Worm (Caenorhabditis elegans): ENCODE measurements around the gene plpr-1.

DNA sequence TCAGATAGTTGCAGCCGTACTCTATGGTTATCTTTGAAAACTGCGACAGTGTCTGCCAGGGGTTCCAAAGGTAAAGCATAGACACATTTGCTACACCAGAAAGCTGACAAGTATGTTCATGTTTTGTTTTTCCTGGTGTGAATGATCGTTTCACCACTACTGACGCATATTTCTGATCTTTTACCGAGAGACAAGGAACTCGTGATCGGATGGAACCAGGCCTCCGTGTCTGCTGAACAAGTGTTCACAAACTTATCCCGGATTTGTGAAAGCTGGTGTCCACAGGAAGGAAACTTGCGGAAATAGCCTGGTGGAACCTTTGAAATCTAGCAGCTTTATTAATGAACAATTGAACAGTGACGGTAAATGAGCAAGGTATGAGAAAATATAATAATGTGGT lies 37.7 kb downstream of the plpr-1 start:
- TF ChIP-seq ama-1 (optimal IDR thresholded peaks at IDR 0.05) (no peak), fkh-10 (GFP tag; optimal IDR thresholded peaks at IDR 0.05) (no peak), ceh-28 (tag; optimal IDR thresholded peaks at IDR 0.05) (no peak), elt-2 (tag; optimal IDR thresholded peaks at IDR 0.05) (no peak), pqm-1 (tag; optimal IDR thresholded peaks at IDR 0.05) (no peak), lin-15B (tag; optimal IDR thresholded peaks at IDR 0.05) (no peak), snpc-4 (tag; optimal IDR thresholded peaks at IDR 0.05) (no peak), R02D3.7 (tag; optimal IDR thresholded peaks at IDR 0.05) (no peak), jun-1 (tag; optimal IDR thresholded peaks at IDR 0.05) (no peak), pha-4 (tag; optimal IDR thresholded peaks at IDR 0.05) (no peak), ceh-16 (tag; optimal IDR thresholded peaks at IDR 0.05) (no peak), unc-62 (GFP tag; optimal IDR thresholded peaks at IDR 0.05) (no peak), aly-2 (tag; optimal IDR thresholded peaks at IDR 0.05) (no peak), ZK546.5 (tag; optimal IDR thresholded peaks at IDR 0.05) (no peak)
